Worm (Caenorhabditis elegans) whole organism, L4 larva: ENCODE data around the gene jun-1.

Experiments
- F10B5.3 ChIP-seq: sonication (generic microtip); optimal IDR thresholded peaks from 2 replicates; lab custom pipeline; 2016; ENCODE audit warnings: mild to moderate bottlenecking, missing genetic modification characterization, missing compliant biosample characterization
- F49E8.2 ChIP-seq: sonication (generic microtip); optimal IDR thresholded peaks from 2 replicates; lab custom pipeline; 2016; ENCODE audit warnings: missing compliant biosample characterization, mild to moderate bottlenecking, missing genetic modification characterization, borderline replicate concordance
- Y105C5A.15 ChIP-seq: fragments of 200-800 bp; sonication (Bioruptor generic); IDR thresholded peaks from 2 replicates; pipeline ENCODE4 v1.3.6; 2022; ENCODE audit warnings: missing genetic modification characterization, missing compliant biosample characterization
- Y5F2A.4 ChIP-seq: fragments of 200-800 bp; sonication (Bioruptor generic); optimal IDR thresholded peaks from 2 replicates; lab custom pipeline; 2018; ENCODE audit warnings: mild to moderate bottlenecking, missing genetic modification characterization, missing compliant biosample characterization
- Y75B8A.6 ChIP-seq: fragments of 200-800 bp; sonication (Bioruptor generic); IDR thresholded peaks from 2 replicates; pipeline ENCODE4 v1.3.6; 2022; ENCODE audit warnings: missing genetic modification reagents, missing genetic modification characterization, missing compliant biosample characterization
- aha-1 ChIP-seq: fragments of 150-350 bp; peaks from one replicate; lab custom pipeline; 2014; ENCODE audit warnings: missing biosample characterization, missing genetic modification characterization
- arid-1 ChIP-seq: fragments of 200-800 bp; sonication (Bioruptor generic); conservative IDR thresholded peaks from 2 replicates; pipeline ENCODE4 v1.3.6; 2022; ENCODE audit warnings: missing genetic modification reagents, missing genetic modification characterization, missing compliant biosample characterization
- attf-4 ChIP-seq: sonication (generic microtip); optimal IDR thresholded peaks from 3 replicates; lab custom pipeline; 2017; ENCODE audit warnings: missing biosample characterization, missing genetic modification characterization
- ceh-20 ChIP-seq: fragments of 200-800 bp; sonication (Bioruptor generic); IDR thresholded peaks from 2 replicates; pipeline ENCODE4 v1.3.6; 2022; ENCODE audit warnings: missing genetic modification reagents, missing genetic modification characterization, missing compliant biosample characterization
- ceh-44 ChIP-seq: fragments of 200-800 bp; sonication (Bioruptor generic); IDR thresholded peaks from 2 replicates; pipeline ENCODE4 v1.3.6; 2022; ENCODE audit warnings: missing genetic modification reagents, missing genetic modification characterization, missing compliant biosample characterization
- ces-1 ChIP-seq: fragments of 150-350 bp; sonication (generic microtip); optimal IDR thresholded peaks from 4 replicates; lab custom pipeline; 2014; ENCODE audit warnings: missing biosample characterization, missing genetic modification reagents, missing genetic modification characterization
- cey-2 ChIP-seq: sonication (generic microtip); optimal IDR thresholded peaks from 3 replicates; lab custom pipeline; 2017; ENCODE audit warnings: missing genetic modification characterization, mild to moderate bottlenecking, missing compliant biosample characterization, antibody characterized with exemption, borderline replicate concordance; ENCODE audit not compliant: insufficient read depth
- daf-16 ChIP-seq, 3 experiments: sonication (generic microtip); optimal IDR thresholded peaks; 2 replicates each; lab custom pipeline; 2016 to 2017; ENCODE audit warnings: missing genetic modification characterization in 3 of 3, missing genetic modification reagents in 3 of 3, mild to moderate bottlenecking in 2 of 3, missing compliant biosample characterization in 2 of 3, missing biosample characterization in 1 of 3, moderate library complexity in 1 of 3
- daf-19 ChIP-seq: fragments of 200-800 bp; sonication (Bioruptor generic); conservative IDR thresholded peaks from 2 replicates; pipeline ENCODE4 v1.3.6; 2022; ENCODE audit warnings: missing genetic modification characterization, missing compliant biosample characterization
- dmd-9 ChIP-seq: fragments of 200-800 bp; sonication (Bioruptor generic); IDR thresholded peaks from 2 replicates; pipeline ENCODE4 v1.3.6; 2022; ENCODE audit warnings: missing genetic modification reagents, missing genetic modification characterization, missing compliant biosample characterization
- dpl-1 ChIP-seq: fragments of 150-350 bp; optimal IDR thresholded peaks from 2 replicates; lab custom pipeline; 2014; ENCODE audit warnings: missing biosample characterization, missing genetic modification reagents, missing genetic modification characterization
- dve-1 ChIP-seq: sonication (generic microtip); optimal IDR thresholded peaks from 2 replicates; lab custom pipeline; 2017; ENCODE audit warnings: antibody characterized with exemption, mild to moderate bottlenecking, missing genetic modification characterization, missing compliant biosample characterization; ENCODE audit not compliant: insufficient read depth
- fos-1 ChIP-seq: fragments of 150-350 bp; optimal IDR thresholded peaks from 2 replicates; lab custom pipeline; 2014; ENCODE audit warnings: missing biosample characterization, missing genetic modification characterization
- hif-1 ChIP-seq, 2 experiments: sonication (generic microtip); optimal IDR thresholded peaks; 2 replicates each; lab custom pipeline; 2016 to 2017; ENCODE audit warnings: missing compliant biosample characterization in 2 of 2, missing genetic modification characterization in 2 of 2, missing genetic modification reagents in 2 of 2, missing genotype in 2 of 2, mild to moderate bottlenecking in 1 of 2
- hlh-11 ChIP-seq: fragments of 200-800 bp; sonication (Bioruptor generic); optimal IDR thresholded peaks from 2 replicates; lab custom pipeline; 2018; ENCODE audit warnings: mild to moderate bottlenecking, missing genetic modification characterization, missing compliant biosample characterization
- hmg-1.1 ChIP-seq: fragments of 200-800 bp; sonication (Bioruptor generic); IDR thresholded peaks from 2 replicates; pipeline ENCODE4 v1.3.6; 2022; ENCODE audit warnings: missing genetic modification reagents, missing genetic modification characterization, missing compliant biosample characterization
- jun-1 ChIP-seq: fragments of 150-350 bp; optimal IDR thresholded peaks from 2 replicates; lab custom pipeline; 2014; ENCODE audit warnings: missing biosample characterization, missing genetic modification reagents, missing genetic modification characterization
- lim-7 ChIP-seq: fragments of 200-800 bp; sonication (Bioruptor generic); IDR thresholded peaks from 2 replicates; pipeline ENCODE4 v1.3.6; 2022; ENCODE audit warnings: missing genetic modification characterization, missing compliant biosample characterization
- lin-1 ChIP-seq: fragments of 200-800 bp; sonication (Bioruptor generic); IDR thresholded peaks from 2 replicates; pipeline ENCODE4 v1.3.6; 2022; ENCODE audit warnings: missing genetic modification reagents, missing genetic modification characterization, missing compliant biosample characterization
- lin-15B ChIP-seq: fragments of 150-350 bp; sonication (generic microtip); optimal IDR thresholded peaks from 3 replicates; lab custom pipeline; 2014; ENCODE audit warnings: missing biosample characterization, missing genetic modification characterization
- lin-29 ChIP-seq: fragments of 200-800 bp; sonication (Bioruptor generic); IDR thresholded peaks from 2 replicates; pipeline ENCODE4 v1.3.6; 2022; ENCODE audit warnings: missing genetic modification reagents, missing genetic modification characterization, missing compliant biosample characterization
- mdl-1 ChIP-seq, 2 experiments: fragments of 150-350 bp in 1 of 2; sonication (generic microtip) in 1 of 2; optimal IDR thresholded peaks; 2 replicates each; lab custom pipeline; 2014 to 2017; ENCODE audit warnings: missing biosample characterization in 2 of 2, missing genetic modification characterization in 2 of 2
- mep-1 ChIP-seq: fragments of 150-350 bp; sonication (generic microtip); optimal IDR thresholded peaks from 3 replicates; lab custom pipeline; 2014; ENCODE audit warnings: missing biosample characterization, missing genetic modification characterization
- mxl-2 ChIP-seq: fragments of 200-800 bp; sonication (Bioruptor generic); conservative IDR thresholded peaks from 2 replicates; pipeline ENCODE4 v1.3.6; 2022; ENCODE audit warnings: missing genetic modification reagents, missing genetic modification characterization, missing compliant biosample characterization
- mxl-3 ChIP-seq: fragments of 200-800 bp; sonication (Bioruptor generic); optimal IDR thresholded peaks from 2 replicates; lab custom pipeline; 2018; ENCODE audit warnings: mild to moderate bottlenecking, missing genetic modification characterization, missing compliant biosample characterization
- nhr-102 ChIP-seq: sonication (generic microtip); optimal IDR thresholded peaks from 2 replicates; lab custom pipeline; 2016; ENCODE audit warnings: mild to moderate bottlenecking, missing genetic modification characterization, moderate library complexity, missing compliant biosample characterization
- nhr-11 ChIP-seq: fragments of 150-350 bp; optimal IDR thresholded peaks from 2 replicates; lab custom pipeline; 2014; ENCODE audit warnings: missing biosample characterization, missing genetic modification characterization
- nhr-111 ChIP-seq: fragments of 200-800 bp; sonication (Bioruptor generic); optimal IDR thresholded peaks from 2 replicates; lab custom pipeline; 2018; ENCODE audit warnings: mild to moderate bottlenecking, missing genetic modification characterization, missing compliant biosample characterization
- nhr-25 ChIP-seq: sonication (generic microtip); optimal IDR thresholded peaks from 2 replicates; lab custom pipeline; 2017; ENCODE audit warnings: missing genetic modification characterization, mild to moderate bottlenecking, missing compliant biosample characterization, antibody characterized with exemption, moderate library complexity, borderline replicate concordance; ENCODE audit not compliant: insufficient read depth
- nhr-28 ChIP-seq: fragments of 150-350 bp; optimal IDR thresholded peaks from 2 replicates; lab custom pipeline; 2014; ENCODE audit warnings: missing biosample characterization, missing genetic modification characterization
- nhr-42 ChIP-seq: fragments of 200-800 bp; sonication (Bioruptor generic); IDR thresholded peaks from 2 replicates; pipeline ENCODE4 v1.3.6; 2022; ENCODE audit warnings: missing genetic modification characterization, missing compliant biosample characterization
- nhr-48 ChIP-seq: sonication (generic microtip); optimal IDR thresholded peaks from 2 replicates; lab custom pipeline; 2016; ENCODE audit warnings: mild to moderate bottlenecking, missing genetic modification characterization, missing compliant biosample characterization
- pha-4 ChIP-seq, 2 experiments: fragments of 150-350 bp in 1 of 2; fragments of 200-800 bp in 1 of 2; sonication (Bioruptor generic) in 1 of 2; IDR thresholded peaks in 1 of 2; optimal IDR thresholded peaks in 1 of 2; 2 replicates each; pipeline versions ENCODE4 v1.3.6 to Lab custom; 2014 to 2022; ENCODE audit warnings: missing genetic modification characterization in 2 of 2, missing genetic modification reagents in 2 of 2, missing biosample characterization in 1 of 2, missing compliant biosample characterization in 1 of 2
- php-3 ChIP-seq: fragments of 200-800 bp; sonication (Bioruptor generic); IDR thresholded peaks from 2 replicates; pipeline ENCODE4 v1.3.6; 2022; ENCODE audit warnings: missing genetic modification reagents, missing genetic modification characterization, missing compliant biosample characterization
- pqm-1 ChIP-seq: sonication (generic microtip); optimal IDR thresholded peaks from 2 replicates; lab custom pipeline; 2017; ENCODE audit warnings: missing biosample characterization, missing genetic modification characterization
- set-16 ChIP-seq: fragments of 200-800 bp; sonication (Bioruptor generic); IDR thresholded peaks from 2 replicates; pipeline ENCODE4 v1.3.6; 2022; ENCODE audit warnings: missing genetic modification reagents, missing genetic modification characterization, missing compliant biosample characterization
- skn-1 ChIP-seq: fragments of 150-350 bp; optimal IDR thresholded peaks from 2 replicates; lab custom pipeline; 2014; ENCODE audit warnings: missing biosample characterization, missing genetic modification characterization
- snpc-1.2 ChIP-seq: fragments of 200-800 bp; sonication (Bioruptor generic); IDR thresholded peaks from 2 replicates; pipeline ENCODE4 v1.3.6; 2022; ENCODE audit warnings: missing genetic modification reagents, missing genetic modification characterization, missing compliant biosample characterization
- spr-1 ChIP-seq: sonication (generic microtip); optimal IDR thresholded peaks from 2 replicates; lab custom pipeline; 2016; ENCODE audit warnings: mild to moderate bottlenecking, missing genetic modification characterization, missing compliant biosample characterization
- tra-1 ChIP-seq: fragments of 200-800 bp; sonication (Bioruptor generic); IDR thresholded peaks from 2 replicates; pipeline ENCODE4 v1.3.6; 2022; ENCODE audit warnings: missing genetic modification reagents, missing genetic modification characterization, missing compliant biosample characterization
- unc-39 ChIP-seq: sonication (generic microtip); optimal IDR thresholded peaks from 2 replicates; lab custom pipeline; 2017; ENCODE audit warnings: missing biosample characterization, missing genetic modification characterization
- unc-62 ChIP-seq, 3 experiments: fragments of 150-350 bp in 1 of 3; sonication (generic microtip); optimal IDR thresholded peaks in 2 of 3; peaks in 1 of 3; 1 replicate in 1 of 3; 2 replicates in 2 of 3; lab custom pipeline; 2014 to 2017; ENCODE audit warnings: missing biosample characterization in 3 of 3, missing genetic modification characterization in 3 of 3, missing genetic modification reagents in 3 of 3, missing genotype in 1 of 3
- zfp-2 ChIP-seq: sonication (generic microtip); optimal IDR thresholded peaks from 2 replicates; lab custom pipeline; 2016; ENCODE audit warnings: mild to moderate bottlenecking, missing genetic modification characterization, missing compliant biosample characterization
- zip-2 ChIP-seq: fragments of 150-350 bp; optimal IDR thresholded peaks from 2 replicates; lab custom pipeline; 2014; ENCODE audit warnings: missing biosample characterization, missing genetic modification characterization

Gene jun-1

ce11 chrII:9099017-9099416 lies 13.9 kb upstream of the jun-1 start, which contains the start of gene T24H10.1 (continued):
- TF ChIP-seq pha-4 (GFP tag; IDR thresholded peaks at IDR 0.05; lab: Robert Waterston, UW) (no peak), pha-4 (tag; optimal IDR thresholded peaks at IDR 0.05; lab: Kevin White, UChicago) (peak; percentile 15), zfp-2 (tag; lab: Kevin White, UChicago) (no peak), lim-7 (no peak), mxl-3 (GFP tag; lab: Kevin White, UChicago) (peak; percentile 10), jun-1 (no peak), unc-39 (no peak), cey-2 (tag; lab: Kevin White, UChicago) (no peak), ceh-20 (GFP tag; lab: Robert Waterston, UW) (no peak), attf-4 (tag; lab: Kevin White, UChicago) (no peak), nhr-111 (GFP tag; lab: Kevin White, UChicago) (no peak), tra-1 (no peak), spr-1 (tag; lab: Kevin White, UChicago) (peak; percentile 31), fos-1 (no peak), hif-1 (tag; optimal IDR thresholded peaks at IDR 0.05; lab: Kevin White, UChicago) (no peak), nhr-42 (GFP tag; lab: Robert Waterston, UW) (no peak), nhr-25 (peak; percentile 51), Y5F2A.4 (no peak), lin-1 (GFP tag; lab: Robert Waterston, UW) (no peak), hlh-11 (tag; lab: Kevin White, UChicago) (peak; percentile 64), daf-16 (GFP tag; optimal IDR thresholded peaks at IDR 0.05; lab: Kevin White, UChicago) (no peak), daf-16 (tag; optimal IDR thresholded peaks at IDR 0.05; lab: Kevin White, UChicago) (peak; percentile 40), F49E8.2 (peak; percentile 4), mep-1 (tag; lab: Kevin White, UChicago) (peak; percentile 77), nhr-11 (tag; lab: Kevin White, UChicago) (peak; percentile 47), mdl-1 (tag; optimal IDR thresholded peaks at IDR 0.05; lab: Kevin White, UChicago) (no peak), set-16 (no peak), pqm-1 (tag; lab: Kevin White, UChicago) (no peak), ces-1 (GFP tag; lab: Kevin White, UChicago) (no peak), aha-1 (tag; lab: Kevin White, UChicago) (no peak), daf-19 (GFP tag; lab: Robert Waterston, UW) (no peak), lin-15B (tag; lab: Kevin White, UChicago) (no peak), dve-1 (tag; lab: Kevin White, UChicago) (peak; percentile 61), mxl-2 (no peak), unc-62 (GFP tag; optimal IDR thresholded peaks at IDR 0.05 in 1 of 2; lab: Kevin White, UChicago) (peak in 1 of 2 experiments; percentile 96), unc-62 (tag; optimal IDR thresholded peaks at IDR 0.05; lab: Kevin White, UChicago) (no peak), nhr-48 (peak; percentile 56), dmd-9 (GFP tag; lab: Robert Waterston, UW) (no peak), hmg-1.1 (GFP tag; lab: Robert Waterston, UW) (peak; percentile 53), F10B5.3 (tag; lab: Kevin White, UChicago) (peak; percentile 11), ceh-44 (GFP tag; lab: Robert Waterston, UW) (no peak), Y105C5A.15 (GFP tag; lab: Robert Waterston, UW) (no peak), arid-1 (GFP tag; lab: Robert Waterston, UW) (peak; percentile 44; the same call in 1 of the 2 replicates), Y75B8A.6 (no peak), dpl-1 (GFP tag; lab: Kevin White, UChicago) (peak; percentile 75), lin-29 (GFP tag; lab: Robert Waterston, UW) (no peak), nhr-28 (tag; lab: Kevin White, UChicago) (peak; percentile 10), zip-2 (tag; lab: Kevin White, UChicago) (no peak), snpc-1.2 (GFP tag; lab: Robert Waterston, UW) (no peak), nhr-102 (tag; lab: Kevin White, UChicago) (peak; percentile 55), skn-1 (no peak), php-3 (GFP tag; lab: Robert Waterston, UW) (peak; percentile 14; the same call in 1 of the 2 replicates)
